Fruit fly (Drosophila melanogaster): ENCODE results near the gene Ctl2.

The Ctl2 gene

dm6 chr3R:29075631-29076398, 47.4 kb upstream of the Ctl2 start (continued):
- TF ChIP-seq stc (GFP tag; IDR thresholded peaks at IDR 0.05): peak; percentile 45
- peak; percentile 4 for TF ChIP-seq CG12659 (GFP tag; optimal IDR thresholded peaks at IDR 0.05)
- peak; percentile 43 for TF ChIP-seq gem (tag; optimal IDR thresholded peaks at IDR 0.05)
- TF ChIP-seq ind (GFP tag; optimal IDR thresholded peaks at IDR 0.05): no peak
- peak; percentile 13 for TF ChIP-seq CG12391 (tag; optimal IDR thresholded peaks at IDR 0.05)
- peak in 1 of 2 experiments; percentile 4 for TF ChIP-seq bsh (GFP tag; optimal IDR thresholded peaks at IDR 0.05)
- no peak for TF ChIP-seq CG14050 (GFP tag; IDR thresholded peaks at IDR 0.05)
- peak; percentile 12 for TF ChIP-seq Nf-YC (tag; optimal IDR thresholded peaks at IDR 0.05)
- no peak for TF ChIP-seq lmd (GFP tag; IDR thresholded peaks at IDR 0.05)
- no peak for TF ChIP-seq sens-2 (GFP tag; IDR thresholded peaks at IDR 0.05)
- no peak for TF ChIP-seq so (GFP tag; IDR thresholded peaks at IDR 0.05)
- no peak for TF ChIP-seq fd64A (GFP tag; optimal IDR thresholded peaks at IDR 0.05)
- no peak for TF ChIP-seq CG16815 (GFP tag; optimal IDR thresholded peaks at IDR 0.05)
- no peak for TF ChIP-seq CG31441 (GFP tag; IDR thresholded peaks at IDR 0.05)
- no peak for TF ChIP-seq HmgZ (tag; optimal IDR thresholded peaks at IDR 0.05)
- TF ChIP-seq CG17328 (GFP tag; IDR thresholded peaks at IDR 0.05): peak; percentile 26; the same call in 1 of the 2 replicates
- TF ChIP-seq CG8290 (GFP tag; optimal IDR thresholded peaks at IDR 0.05): no peak
- peak in 1 of 2 experiments; percentile 9 for TF ChIP-seq CG8290 (tag; optimal IDR thresholded peaks at IDR 0.05)
- peak; percentile 29 for TF ChIP-seq CG10147 (GFP tag; optimal IDR thresholded peaks at IDR 0.05)
- peak; percentile 13 for TF ChIP-seq unpg (GFP tag; optimal IDR thresholded peaks at IDR 0.05)
- no peak for TF ChIP-seq NC2β (GFP tag; optimal IDR thresholded peaks at IDR 0.05)
- TF ChIP-seq MBD-R2 (GFP tag; IDR thresholded peaks at IDR 0.05): no peak
- no peak for TF ChIP-seq BtbVII (GFP tag; optimal IDR thresholded peaks at IDR 0.05)
- 0 out of 2 replicates have a peak, but pooled peaks have one; percentile 25 for TF ChIP-seq ttk (GFP tag; IDR thresholded peaks at IDR 0.05)
- peak in 1 of 2 experiments; percentile 3 for TF ChIP-seq Hr51 (GFP tag; optimal IDR thresholded peaks at IDR 0.05)
- peak; percentile 24 for TF ChIP-seq CG3281 (GFP tag; optimal IDR thresholded peaks at IDR 0.05)
- TF ChIP-seq Ssrp (tag; optimal IDR thresholded peaks at IDR 0.05): peak; percentile 6
- peak; percentile 1 for TF ChIP-seq org-1 (GFP tag; optimal IDR thresholded peaks at IDR 0.05)
- TF ChIP-seq CG10267 (tag; optimal IDR thresholded peaks at IDR 0.05): peak; percentile 14
- TF ChIP-seq CG9797 (GFP tag; optimal IDR thresholded peaks at IDR 0.05): no peak
- 0 out of 2 replicates have a peak, but pooled peaks have one; percentile 18 for TF ChIP-seq vvl (GFP tag; IDR thresholded peaks at IDR 0.05)
- TF ChIP-seq row (GFP tag; IDR thresholded peaks at IDR 0.05): peak; percentile 24; the same call in 1 of the 3 replicates
- no peak for TF ChIP-seq D19B (GFP tag; optimal IDR thresholded peaks at IDR 0.05)
- TF ChIP-seq CG5180 (GFP tag; optimal IDR thresholded peaks at IDR 0.05): no peak
- no peak for TF ChIP-seq CG6813 (GFP tag; optimal IDR thresholded peaks at IDR 0.05)
- TF ChIP-seq Ets65A (GFP tag): peak; percentile 77
- TF ChIP-seq CG11504 (tag; optimal IDR thresholded peaks at IDR 0.05): peak; percentile 24
- TF ChIP-seq lbe (GFP tag; optimal IDR thresholded peaks at IDR 0.05): peak; percentile 9
- TF ChIP-seq CG11695 (GFP tag; IDR thresholded peaks at IDR 0.05): peak; percentile 51; the same call in 1 of the 3 replicates
- TF ChIP-seq Hmr (GFP tag; optimal IDR thresholded peaks at IDR 0.05): peak; percentile 25
- TF ChIP-seq pho (GFP tag; optimal IDR thresholded peaks at IDR 0.05): no peak
- TF ChIP-seq Hsf (GFP tag; optimal IDR thresholded peaks at IDR 0.05): peak; percentile 13
- TF ChIP-seq run (tag; optimal IDR thresholded peaks at IDR 0.05): peak; percentile 28
- peak; percentile 55 for TF ChIP-seq slbo (GFP tag; IDR thresholded peaks at IDR 0.05)
- peak; percentile 29; the same call in 1 of the 2 replicates for TF ChIP-seq Rfx (GFP tag; IDR thresholded peaks at IDR 0.05)
- peak; percentile 29 for TF ChIP-seq CG2712 (tag; optimal IDR thresholded peaks at IDR 0.05)
- TF ChIP-seq CG14014 (GFP tag; IDR thresholded peaks at IDR 0.05): 0 out of 2 replicates have a peak, but pooled peaks have one; percentile 6
- TF ChIP-seq Sox102F (GFP tag; optimal IDR thresholded peaks at IDR 0.05): peak; percentile 34
- peak in 1 of 2 experiments; percentile 1 for TF ChIP-seq dpn (GFP tag; optimal IDR thresholded peaks at IDR 0.05)
